Fruit fly (Drosophila melanogaster): ENCODE results near the gene CG6171.

The CG6171 gene

dm6 chr3R:15371833-15372232 lies 8.2 kb upstream of the CG6171 start, which contains the start of the genes Ccm3 and CG6136 (continued):
- TF ChIP-seq HLH4C (GFP tag; IDR thresholded peaks at IDR 0.05; ENCODE audit: partially characterized antibody): peak; percentile 91
- no peak for TF ChIP-seq zf30C (GFP tag; optimal IDR thresholded peaks at IDR 0.05)
- peak; percentile 68 for TF ChIP-seq sens (GFP tag)
- peak; percentile 65 for TF ChIP-seq CG3847 (GFP tag; IDR thresholded peaks at IDR 0.05)
- TF ChIP-seq CG13296 (GFP tag; optimal IDR thresholded peaks at IDR 0.05): peak; percentile 39
- no peak for TF ChIP-seq Asciz (GFP tag; optimal IDR thresholded peaks at IDR 0.05)
- no peak for TF ChIP-seq Abd-B (GFP tag; optimal IDR thresholded peaks at IDR 0.05)
- TF ChIP-seq NfI (GFP tag; optimal IDR thresholded peaks at IDR 0.05): peak; percentile 67
- peak; percentile 66 for TF ChIP-seq E2f2 (GFP tag; IDR thresholded peaks at IDR 0.05)
- no peak for TF ChIP-seq ash1 (GFP tag; optimal IDR thresholded peaks at IDR 0.05)
- TF ChIP-seq zfh2 (GFP tag; optimal IDR thresholded peaks at IDR 0.05): peak; percentile 48
- TF ChIP-seq CG13287 (GFP tag; IDR thresholded peaks at IDR 0.05; ENCODE audit: partially characterized antibody): peak; percentile 95
- peak; percentile 69 for TF ChIP-seq caup (GFP tag; optimal IDR thresholded peaks at IDR 0.05; ENCODE audit: severe bottlenecking)
- TF ChIP-seq lbe (GFP tag; optimal IDR thresholded peaks at IDR 0.05): peak; percentile 59
- peak; percentile 86 for TF ChIP-seq MESR4 (GFP tag; optimal IDR thresholded peaks at IDR 0.05)
- TF ChIP-seq Taf1 (GFP tag; IDR thresholded peaks at IDR 0.05): 0 out of 2 replicates have a peak, but pooled peaks have one; percentile 8
- TF ChIP-seq CG31224 (GFP tag; IDR thresholded peaks at IDR 0.05): no peak
- peak; percentile 74; the same call in 1 of the 3 replicates for TF ChIP-seq CG11456 (GFP tag; IDR thresholded peaks at IDR 0.05)
- no peak for TF ChIP-seq maf-S (GFP tag; optimal IDR thresholded peaks at IDR 0.05)
- TF ChIP-seq CG33213 (GFP tag; optimal IDR thresholded peaks at IDR 0.05): no peak
- no peak for TF ChIP-seq sqz (GFP tag; optimal IDR thresholded peaks at IDR 0.05)
- no peak for TF ChIP-seq pros (GFP tag; optimal IDR thresholded peaks at IDR 0.05)
- TF ChIP-seq ttk (GFP tag; IDR thresholded peaks at IDR 0.05): no peak
- TF ChIP-seq Dp (GFP tag; optimal IDR thresholded peaks at IDR 0.05): peak; percentile 52
- TF ChIP-seq CG6175 (GFP tag; IDR thresholded peaks at IDR 0.05): no peak
- TF ChIP-seq Deaf1 (tag; optimal IDR thresholded peaks at IDR 0.05): peak; percentile 50
- TF ChIP-seq Gsc (GFP tag; IDR thresholded peaks at IDR 0.05): no peak
- TF ChIP-seq pfk (GFP tag; optimal IDR thresholded peaks at IDR 0.05): no peak
- no peak for TF ChIP-seq h (optimal IDR thresholded peaks at IDR 0.05)
- TF ChIP-seq CG5245 (GFP tag; optimal IDR thresholded peaks at IDR 0.05): no peak
- peak; percentile 93 for TF ChIP-seq zen2 (GFP tag; IDR thresholded peaks at IDR 0.05; ENCODE audit: partially characterized antibody)
- peak; percentile 97 for TF ChIP-seq MBD-R2 (GFP tag; IDR thresholded peaks at IDR 0.05)
- TF ChIP-seq CG2889 (GFP tag; IDR thresholded peaks at IDR 0.05): no peak
- no peak for TF ChIP-seq Poxn (GFP tag; IDR thresholded peaks at IDR 0.05)
- TF ChIP-seq CG43689 (GFP tag; IDR thresholded peaks at IDR 0.05): no peak
- TF ChIP-seq Optix (GFP tag; IDR thresholded peaks at IDR 0.05): no peak
- no peak for TF ChIP-seq ac (GFP tag; optimal IDR thresholded peaks at IDR 0.05)
- TF ChIP-seq CG15696 (tag; optimal IDR thresholded peaks at IDR 0.05): no peak
- no peak for TF ChIP-seq dmrt99B (tag; optimal IDR thresholded peaks at IDR 0.05)
- TF ChIP-seq nom (GFP tag; optimal IDR thresholded peaks at IDR 0.05): peak; percentile 1
- peak; percentile 54; the same call in 1 of the 2 replicates for TF ChIP-seq chm (GFP tag; IDR thresholded peaks at IDR 0.05)
- no peak for TF ChIP-seq CG17568 (GFP tag; optimal IDR thresholded peaks at IDR 0.05)
- TF ChIP-seq CG3163 (GFP tag; optimal IDR thresholded peaks at IDR 0.05): peak; percentile 49
- peak; percentile 89 for TF ChIP-seq YL-1 (GFP tag; optimal IDR thresholded peaks at IDR 0.05)
- peak; percentile 69 for TF ChIP-seq Hmr (GFP tag; optimal IDR thresholded peaks at IDR 0.05)
- TF ChIP-seq nerfin-1 (tag; optimal IDR thresholded peaks at IDR 0.05): peak; percentile 4
- TF ChIP-seq Nf-YB (GFP tag; optimal IDR thresholded peaks at IDR 0.05): no peak
- TF ChIP-seq CG15073 (GFP tag; optimal IDR thresholded peaks at IDR 0.05): no peak
- TF ChIP-seq CG6854 (GFP tag; optimal IDR thresholded peaks at IDR 0.05): no peak
- TF ChIP-seq CG12236 (GFP tag; optimal IDR thresholded peaks at IDR 0.05): no peak
- TF ChIP-seq Dfd (GFP tag; optimal IDR thresholded peaks at IDR 0.05): no peak

Measured in whole organism, embryonic.